Worm (Caenorhabditis elegans): ENCODE results near the gene C16D9.9.

- no peak for TF ChIP-seq nhr-237 (tag; optimal IDR thresholded peaks at IDR 0.05)
- TF ChIP-seq ceh-39 (tag; optimal IDR thresholded peaks at IDR 0.05), result no peak
- no peak for TF ChIP-seq tbx-8 (GFP tag; optimal IDR thresholded peaks at IDR 0.05)
- no peak for TF ChIP-seq elt-3 (tag; optimal IDR thresholded peaks at IDR 0.05)
- TF ChIP-seq lsy-2 (tag; optimal IDR thresholded peaks at IDR 0.05), result no peak
- no peak for TF ChIP-seq snpc-4 (tag; optimal IDR thresholded peaks at IDR 0.05)
- no peak for TF ChIP-seq nhr-12 (tag; optimal IDR thresholded peaks at IDR 0.05)
- TF ChIP-seq ztf-11 (tag; optimal IDR thresholded peaks at IDR 0.05), result no peak
These were observed 7.4 kb downstream of the C16D9.9 start for ce11 chrV:8271395-8271794.

All from whole organism, mixed stage, embryonic.